Fruit fly (Drosophila melanogaster): ENCODE results near the gene CG2924.
A peak's percentile ranks its signal among the peaks of the same experiment; 100 is the strongest.

CG2924 gene

DNA sequence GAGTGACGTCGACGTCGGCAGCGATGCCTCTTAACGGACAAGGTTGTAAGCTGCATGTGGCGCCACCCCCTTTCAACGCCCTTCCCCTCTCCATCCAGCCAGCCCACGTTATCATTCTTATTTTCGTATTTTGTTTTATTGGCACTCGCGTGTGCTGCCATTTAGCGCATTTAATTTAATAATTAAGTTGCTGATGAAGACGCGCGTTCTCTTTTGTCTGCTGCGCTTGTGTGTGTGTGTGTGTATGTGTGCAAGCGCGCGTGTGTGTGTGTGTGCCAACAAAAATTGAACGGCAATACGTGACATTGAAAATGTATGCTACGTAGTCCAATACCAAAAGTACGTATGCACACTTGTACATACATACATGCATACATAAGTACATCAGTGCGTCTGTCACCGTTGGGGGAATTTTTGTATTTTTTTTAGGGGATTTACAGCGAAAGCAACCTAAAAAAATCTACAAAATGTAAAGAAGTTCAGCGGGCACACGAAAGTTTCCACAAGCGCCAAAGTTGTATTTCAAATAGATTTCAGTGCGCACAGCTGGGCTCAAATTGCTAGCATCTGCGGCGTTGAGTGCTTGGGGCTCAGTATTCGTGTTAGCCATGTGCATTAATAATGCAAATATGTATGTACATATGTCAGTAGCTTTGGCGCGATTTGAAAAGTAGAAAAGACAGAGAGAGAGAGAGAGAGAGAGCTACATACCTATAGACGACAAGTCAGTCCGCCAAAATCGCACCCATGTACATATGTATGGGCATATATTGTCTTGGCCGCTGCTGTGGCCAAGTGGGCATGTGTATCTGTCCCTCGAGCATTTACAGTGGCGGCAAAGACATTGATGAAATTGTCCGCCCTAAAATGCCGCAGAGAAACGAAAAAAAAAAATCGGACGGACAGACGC lies 31.3 kb upstream of the CG2924 start (continued):
- TF ChIP-seq Dad (GFP tag; optimal IDR thresholded peaks at IDR 0.05) (peak; percentile 75), jigr1 (GFP tag; IDR thresholded peaks at IDR 0.05) (peak; percentile 86), Hand (GFP tag; optimal IDR thresholded peaks at IDR 0.05) (peak; percentile 61), slbo (GFP tag; IDR thresholded peaks at IDR 0.05) (peak; percentile 71), nom (GFP tag; optimal IDR thresholded peaks at IDR 0.05) (peak; percentile 3), Jarid2 (GFP tag; optimal IDR thresholded peaks at IDR 0.05) (peak; percentile 52), ttk (GFP tag; IDR thresholded peaks at IDR 0.05) (peak; percentile 83), tna (GFP tag; IDR thresholded peaks at IDR 0.05; ENCODE audit: partially characterized antibody) (no peak), Abd-B (GFP tag; optimal IDR thresholded peaks at IDR 0.05) (peak; percentile 78), br (optimal IDR thresholded peaks at IDR 0.05) (no peak), ssp (GFP tag; IDR thresholded peaks at IDR 0.05) (peak; percentile 71), Kr (GFP tag; optimal IDR thresholded peaks at IDR 0.05) (no peak), CG8924 (tag; optimal IDR thresholded peaks at IDR 0.05) (peak; percentile 83), CG12391 (tag; optimal IDR thresholded peaks at IDR 0.05) (peak; percentile 79), CG16813 (GFP tag; IDR thresholded peaks at IDR 0.05; ENCODE audit: partially characterized antibody) (no peak), CG7745 (tag; optimal IDR thresholded peaks at IDR 0.05) (no peak), gfzf (GFP tag; optimal IDR thresholded peaks at IDR 0.05) (no peak), CG1792 (GFP tag; optimal IDR thresholded peaks at IDR 0.05) (peak; percentile 53), CG33213 (GFP tag; optimal IDR thresholded peaks at IDR 0.05) (peak; percentile 74), CG4328 (GFP tag; optimal IDR thresholded peaks at IDR 0.05) (peak; percentile 46), esg (GFP tag; conservative IDR thresholded peaks at IDR 0.05) (peak; percentile 80), eve (GFP tag; optimal IDR thresholded peaks at IDR 0.05) (peak in 1 of 2 experiments; percentile 96), Opbp (GFP tag; IDR thresholded peaks at IDR 0.05; ENCODE audit: partially characterized antibody) (no peak), sim (GFP tag; IDR thresholded peaks at IDR 0.05) (peak; percentile 58), bcd (GFP tag; optimal IDR thresholded peaks at IDR 0.05) (peak; percentile 86), danr (GFP tag; IDR thresholded peaks at IDR 0.05) (peak; percentile 82), wdn (GFP tag; IDR thresholded peaks at IDR 0.05) (peak; percentile 43; the same call in 1 of the 2 replicates), Ets97D (GFP tag; optimal IDR thresholded peaks at IDR 0.05) (peak; percentile 41), corto (GFP tag; optimal IDR thresholded peaks at IDR 0.05) (no peak), CG10267 (tag; optimal IDR thresholded peaks at IDR 0.05) (peak; percentile 64), sug (tag; optimal IDR thresholded peaks at IDR 0.05) (peak; percentile 51), CG18764 (GFP tag; optimal IDR thresholded peaks at IDR 0.05) (peak; percentile 71), Pdp1 (GFP tag; optimal IDR thresholded peaks at IDR 0.05) (peak; percentile 52 to 81), unc-4 (GFP tag; IDR thresholded peaks at IDR 0.05; ENCODE audit: partially characterized antibody) (no peak), pros (GFP tag; optimal IDR thresholded peaks at IDR 0.05) (no peak), aop (GFP tag; IDR thresholded peaks at IDR 0.05) (no peak), CG17802 (tag; optimal IDR thresholded peaks at IDR 0.05) (peak; percentile 66), fru (optimal IDR thresholded peaks at IDR 0.05) (no peak), CG2199 (GFP tag; IDR thresholded peaks at IDR 0.05) (peak; percentile 85; the same call in 2 of the 3 replicates), slp2 (GFP tag; optimal IDR thresholded peaks at IDR 0.05) (peak; percentile 86), oc (tag; optimal IDR thresholded peaks at IDR 0.05) (peak; percentile 76), vnd (GFP tag; IDR thresholded peaks at IDR 0.05; ENCODE audit: partially characterized antibody) (no peak), CG4854 (GFP tag; optimal IDR thresholded peaks at IDR 0.05) (peak; percentile 30), lmd (GFP tag; IDR thresholded peaks at IDR 0.05) (peak; percentile 90), NC2β (GFP tag; optimal IDR thresholded peaks at IDR 0.05) (peak; percentile 66), Sry-δ (GFP tag; optimal IDR thresholded peaks at IDR 0.05) (peak; percentile 37), CG18011 (GFP tag; optimal IDR thresholded peaks at IDR 0.05) (peak; percentile 44), dimm (GFP tag; IDR thresholded peaks at IDR 0.05) (peak; percentile 46; the same call in 1 of the 2 replicates), ci (GFP tag; IDR thresholded peaks at IDR 0.05) (peak; percentile 88)

All from whole organism, embryonic.